Worm (Caenorhabditis elegans) whole organism, late embryonic: Measurements from ENCODE around the gene W04E12.4.

ENCODE experiments used
- fkh-6 ChIP-seq: sonication (generic microtip); optimal IDR thresholded peaks from 2 replicates; lab custom pipeline; 2016; ENCODE audit warnings: missing genetic modification characterization, missing compliant biosample characterization
- nhr-11 ChIP-seq: fragments of 150-350 bp; optimal IDR thresholded peaks from 2 replicates; lab custom pipeline; 2014; ENCODE audit warnings: missing biosample characterization, missing genetic modification characterization
- tbx-7 ChIP-seq: sonication (generic microtip); optimal IDR thresholded peaks from 2 replicates; lab custom pipeline; 2016; ENCODE audit warnings: missing genotype, missing genetic modification characterization, missing compliant biosample characterization

DNA sequence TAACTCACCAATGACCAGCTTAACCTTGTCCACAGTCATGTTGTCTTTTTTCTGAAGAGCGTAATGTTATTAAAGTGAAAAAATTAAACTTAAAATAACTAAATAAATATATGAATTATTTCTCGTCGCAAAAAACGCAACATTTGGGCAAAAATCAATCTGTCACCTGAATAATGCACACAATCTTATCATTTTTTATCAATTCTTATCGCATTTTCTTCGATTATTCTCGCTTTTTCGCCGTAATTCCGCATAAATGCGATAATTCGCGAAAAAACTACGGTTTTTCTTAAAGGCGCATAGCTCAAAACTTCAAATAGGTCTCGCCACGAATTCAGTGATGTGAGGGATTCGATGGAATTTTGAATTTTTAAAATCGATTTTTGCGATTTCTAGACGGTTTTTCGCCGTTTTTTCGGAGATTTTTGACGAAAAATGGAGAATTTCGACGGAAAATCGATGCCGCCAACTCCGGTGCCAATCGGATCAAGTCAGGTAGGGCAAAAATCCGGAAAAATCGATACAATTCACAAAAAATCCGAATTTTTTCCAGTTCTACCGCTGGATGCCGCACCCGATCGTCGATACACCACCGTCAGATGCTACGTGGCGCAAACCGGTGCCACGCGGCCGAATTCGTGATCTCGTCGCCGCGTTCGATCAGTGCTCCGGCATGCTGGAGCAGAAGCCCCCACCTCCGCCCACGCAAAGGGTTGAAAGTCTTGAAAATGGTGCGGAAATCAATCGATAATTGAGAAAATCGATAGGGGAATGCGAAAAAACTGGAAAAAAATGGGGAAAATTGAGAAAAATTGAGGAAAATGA, 45.8 kb upstream of the W04E12.4 start, which contains the start of the genes Y43F8C.13 and ani-3:
- TF ChIP-seq tbx-7 (no peak), fkh-6 (tag; lab: Kevin White, UChicago) (no peak), nhr-11 (tag; lab: Kevin White, UChicago) (no peak)
